Worm (Caenorhabditis elegans) whole organism, L2 larva: ENCODE measurements around the gene fbxa-76.

ENCODE experiments used
- alr-1 ChIP-seq: fragments of 150-350 bp; optimal IDR thresholded peaks from 2 replicates; lab custom pipeline; 2014; ENCODE audit warnings: missing biosample characterization, missing genetic modification characterization
- ama-1 ChIP-seq: fragments of 150-350 bp; optimal IDR thresholded peaks from 2 replicates; lab custom pipeline; 2018; ENCODE audit warnings: inconsistent platforms
- ceh-16 ChIP-seq: fragments of 150-350 bp; optimal IDR thresholded peaks from 2 replicates; lab custom pipeline; 2014; ENCODE audit warnings: missing biosample characterization, missing genetic modification characterization
- ceh-82 ChIP-seq: fragments of 150-350 bp; optimal IDR thresholded peaks from 2 replicates; lab custom pipeline; 2014; ENCODE audit warnings: missing biosample characterization, missing genetic modification characterization
- lsy-2 ChIP-seq, 2 experiments: fragments of 150-350 bp in 1 of 2; sonication (generic microtip) in 1 of 2; optimal IDR thresholded peaks; 2 replicates each; lab custom pipeline; 2014 to 2017; ENCODE audit warnings: missing biosample characterization in 2 of 2, missing genetic modification characterization in 2 of 2
- nhr-11 ChIP-seq: fragments of 150-350 bp; optimal IDR thresholded peaks from 2 replicates; lab custom pipeline; 2014; ENCODE audit warnings: missing biosample characterization, missing genetic modification characterization

ce11 chrIII:1275513-1275912 lies 26.6 kb upstream of the fbxa-76 start, which contains the start of gene fbxa-30:
- no peak for TF ChIP-seq ceh-82
- no peak for TF ChIP-seq nhr-11
- no peak for TF ChIP-seq ama-1 (lab: Kevin White, UChicago)
- no peak for TF ChIP-seq lsy-2 (tag; optimal IDR thresholded peaks at IDR 0.05; lab: Kevin White, UChicago)
- TF ChIP-seq ceh-16 (tag; lab: Kevin White, UChicago), result no peak
- no peak for TF ChIP-seq alr-1
